Fruit fly (Drosophila melanogaster) whole organism: ENCODE measurements around the gene CG7332.

Experiments
- psq ChIP-seq: fragments of >200 bp; optimal IDR thresholded peaks from 2 replicates; lab custom pipeline; 2017
- usp ChIP-seq: fragments of >200 bp; optimal IDR thresholded peaks from 2 replicates; lab custom pipeline; 2017; ENCODE audit warnings: missing biosample characterization, missing genetic modification characterization, mixed read lengths

DNA sequence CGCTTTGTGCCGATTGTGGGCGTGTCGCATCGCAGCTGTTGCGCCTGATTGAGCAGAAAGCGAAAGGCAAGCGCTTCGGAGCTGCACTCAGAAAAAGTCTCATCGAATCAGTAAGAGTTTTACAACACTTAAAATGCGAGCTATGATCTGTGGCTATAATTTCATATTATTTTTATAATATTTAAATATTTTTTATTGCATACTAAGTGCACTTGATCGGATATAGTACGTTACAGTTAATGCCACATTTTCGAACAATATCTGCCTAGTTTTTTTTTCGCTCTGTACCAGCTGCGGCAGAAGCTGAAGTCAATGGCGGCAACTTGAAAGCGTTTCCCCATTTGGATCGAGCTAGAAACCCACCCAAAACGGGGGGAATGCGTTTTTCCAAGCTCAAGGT lies 18.5 kb downstream of the CG7332 start:
- TF ChIP-seq psq (lab: Kevin White, UChicago) = no peak
- TF ChIP-seq usp (GFP tag; lab: Kevin White, UChicago) = no peak
